Worm (Caenorhabditis elegans) whole organism, L3 larva: ENCODE measurements around the gene twk-7.

ENCODE experiments used
- lin-39 ChIP-seq: fragments of 150-350 bp; optimal IDR thresholded peaks from 2 replicates; lab custom pipeline; 2018; ENCODE audit warnings: missing biosample characterization, missing genetic modification reagents, missing genetic modification characterization
- nhr-23 ChIP-seq: fragments of 150-350 bp; optimal IDR thresholded peaks from 2 replicates; lab custom pipeline; 2014; ENCODE audit warnings: missing biosample characterization, missing genetic modification reagents, missing genetic modification characterization

ce11 chrIII:8597770-8598169 is 45.8 kb downstream of the twk-7 start, which contains the start of gene ztf-30:
- TF ChIP-seq nhr-23 (no peak), lin-39 (no peak)
